Worm (Caenorhabditis elegans): ENCODE data around the gene pelo-1.
A peak's percentile ranks its signal among the peaks of the same experiment; 100 is the strongest.

Gene pelo-1

ce11 chrIII:4196988-4197384 is 7.0 kb downstream of the pelo-1 start, which contains the start of gene asd-1:
asd-1 (plus strand) TSS chrIII:4197285.
- TF ChIP-seq pha-4 (tag; optimal IDR thresholded peaks at IDR 0.05) = no peak
- no peak for TF ChIP-seq ceh-82 (tag; optimal IDR thresholded peaks at IDR 0.05)
- TF ChIP-seq ceh-16 (tag; optimal IDR thresholded peaks at IDR 0.05) = no peak
- TF ChIP-seq nhr-67 (tag; optimal IDR thresholded peaks at IDR 0.05) = no peak
- TF ChIP-seq elt-2 (tag; optimal IDR thresholded peaks at IDR 0.05) = no peak
- no peak for TF ChIP-seq ceh-28 (tag; optimal IDR thresholded peaks at IDR 0.05)
- no peak for TF ChIP-seq elt-1 (tag; optimal IDR thresholded peaks at IDR 0.05)
- no peak for TF ChIP-seq egl-5 (tag; optimal IDR thresholded peaks at IDR 0.05)
- no peak for TF ChIP-seq fkh-2 (tag; optimal IDR thresholded peaks at IDR 0.05)
- no peak for TF ChIP-seq lsy-12 (tag; optimal IDR thresholded peaks at IDR 0.05)
- no peak for TF ChIP-seq zag-1 (tag; optimal IDR thresholded peaks at IDR 0.05)
- no peak for TF ChIP-seq fos-1 (tag; optimal IDR thresholded peaks at IDR 0.05)
- TF ChIP-seq lin-39 (tag; optimal IDR thresholded peaks at IDR 0.05) = no peak
- no peak for TF ChIP-seq lin-15B (tag; optimal IDR thresholded peaks at IDR 0.05)
- TF ChIP-seq nhr-76 (tag; optimal IDR thresholded peaks at IDR 0.05) = no peak
- TF ChIP-seq pqm-1 (tag; optimal IDR thresholded peaks at IDR 0.05) = no peak
- TF ChIP-seq nhr-237 (tag; optimal IDR thresholded peaks at IDR 0.05) = no peak
- TF ChIP-seq skn-1 (tag; optimal IDR thresholded peaks at IDR 0.05) = no peak
- TF ChIP-seq nhr-43 (tag; optimal IDR thresholded peaks at IDR 0.05; ENCODE audit: poor library complexity, severe bottlenecking) = no peak

ce11 chrIII:4196301-4196987 is 7.6 kb downstream of the pelo-1 start:
- peak; percentile 73 for TF ChIP-seq pha-4 (tag; optimal IDR thresholded peaks at IDR 0.05)
- no peak for TF ChIP-seq nhr-237 (tag; optimal IDR thresholded peaks at IDR 0.05)
- no peak for TF ChIP-seq ztf-11 (tag; optimal IDR thresholded peaks at IDR 0.05)
- no peak for TF ChIP-seq fos-1 (tag; optimal IDR thresholded peaks at IDR 0.05)
- TF ChIP-seq mml-1 (tag; optimal IDR thresholded peaks at IDR 0.05) = no peak
- peak; percentile 46 for TF ChIP-seq snpc-4 (tag; optimal IDR thresholded peaks at IDR 0.05)
- TF ChIP-seq egl-5 (tag; optimal IDR thresholded peaks at IDR 0.05) = peak; percentile 20
- peak; percentile 84 for TF ChIP-seq nfya-1 (tag; optimal IDR thresholded peaks at IDR 0.05; ENCODE audit: insufficient read depth)
- no peak for TF ChIP-seq pqm-1 (tag; optimal IDR thresholded peaks at IDR 0.05)
- no peak for TF ChIP-seq nhr-23 (tag; optimal IDR thresholded peaks at IDR 0.05)
- TF ChIP-seq ceh-28 (tag; optimal IDR thresholded peaks at IDR 0.05) = no peak
- no peak for TF ChIP-seq elt-2 (tag; optimal IDR thresholded peaks at IDR 0.05)
- TF ChIP-seq lsy-12 (tag; optimal IDR thresholded peaks at IDR 0.05) = no peak
- no peak for TF ChIP-seq elt-1 (tag; optimal IDR thresholded peaks at IDR 0.05)
- peak; percentile 85 for TF ChIP-seq mdl-1 (tag; optimal IDR thresholded peaks at IDR 0.05)
- no peak for TF ChIP-seq ZK546.5 (tag; optimal IDR thresholded peaks at IDR 0.05)
- no peak for TF ChIP-seq egl-27 (tag; optimal IDR thresholded peaks at IDR 0.05)
- peak; percentile 22 for TF ChIP-seq R02D3.7 (tag; optimal IDR thresholded peaks at IDR 0.05)
- peak; percentile 58 for TF ChIP-seq nhr-25 (tag; optimal IDR thresholded peaks at IDR 0.05)
- peak; percentile 6 for TF ChIP-seq fkh-10 (GFP tag; optimal IDR thresholded peaks at IDR 0.05)
- TF ChIP-seq zag-1 (tag; optimal IDR thresholded peaks at IDR 0.05) = no peak
- no peak for TF ChIP-seq sea-2 (GFP tag; optimal IDR thresholded peaks at IDR 0.05)
- peak; percentile 60 for TF ChIP-seq lin-39 (tag; optimal IDR thresholded peaks at IDR 0.05)
- TF ChIP-seq nhr-11 (tag; optimal IDR thresholded peaks at IDR 0.05) = no peak
- no peak for TF ChIP-seq ceh-82 (tag; optimal IDR thresholded peaks at IDR 0.05)
- TF ChIP-seq eor-1 (tag; optimal IDR thresholded peaks at IDR 0.05) = no peak
- TF ChIP-seq skn-1 (tag; optimal IDR thresholded peaks at IDR 0.05) = peak; percentile 21
- TF ChIP-seq unc-39 (tag; optimal IDR thresholded peaks at IDR 0.05) = no peak
- TF ChIP-seq aly-2 (tag; optimal IDR thresholded peaks at IDR 0.05) = no peak
- TF ChIP-seq ceh-16 (tag; optimal IDR thresholded peaks at IDR 0.05) = no peak
- TF ChIP-seq ztf-4 (tag; optimal IDR thresholded peaks at IDR 0.05) = no peak
- no peak for TF ChIP-seq fkh-2 (tag; optimal IDR thresholded peaks at IDR 0.05)
- no peak for TF ChIP-seq nhr-43 (tag; optimal IDR thresholded peaks at IDR 0.05; ENCODE audit: poor library complexity, severe bottlenecking)
- TF ChIP-seq ceh-9 (tag; optimal IDR thresholded peaks at IDR 0.05) = no peak
- TF ChIP-seq elt-3 (tag; optimal IDR thresholded peaks at IDR 0.05) = no peak
- TF ChIP-seq lin-15B (tag; optimal IDR thresholded peaks at IDR 0.05) = peak; percentile 75
